Fruit fly (Drosophila melanogaster) whole organism, adult: ENCODE measurements around the gene CG14931.

Experiments used
- CG1620 ChIP-seq: fragments of 200-800 bp; sonication (Bioruptor generic); optimal IDR thresholded peaks from 2 replicates; lab custom pipeline; 2016; ENCODE audit warnings: missing biosample characterization, missing genetic modification characterization
- CG33017 ChIP-seq: fragments of 200-800 bp; sonication (Bioruptor generic); optimal IDR thresholded peaks from 2 replicates; lab custom pipeline; 2018; ENCODE audit warnings: missing biosample characterization, mild to moderate bottlenecking, missing genetic modification characterization, moderate library complexity
- CG5204 ChIP-seq: fragments of 200-800 bp; sonication (Bioruptor generic); optimal IDR thresholded peaks from 2 replicates; lab custom pipeline; 2016; ENCODE audit warnings: missing biosample characterization, missing genetic modification characterization
- Mnt ChIP-seq: fragments of 200-800 bp; sonication (Bioruptor generic); optimal IDR thresholded peaks from 2 replicates; lab custom pipeline; 2016; ENCODE audit warnings: missing biosample characterization, mild to moderate bottlenecking, missing genetic modification characterization
- kay ChIP-seq: fragments of 200-800 bp; sonication (Bioruptor generic); peaks from one replicate; lab custom pipeline; 2016; ENCODE audit warnings: missing biosample characterization, missing genetic modification characterization, borderline replicate concordance
- ovo ChIP-seq: fragments of 200-800 bp; sonication (Bioruptor generic); optimal IDR thresholded peaks from 2 replicates; lab custom pipeline; 2016; ENCODE audit warnings: missing biosample characterization, missing genetic modification characterization

DNA sequence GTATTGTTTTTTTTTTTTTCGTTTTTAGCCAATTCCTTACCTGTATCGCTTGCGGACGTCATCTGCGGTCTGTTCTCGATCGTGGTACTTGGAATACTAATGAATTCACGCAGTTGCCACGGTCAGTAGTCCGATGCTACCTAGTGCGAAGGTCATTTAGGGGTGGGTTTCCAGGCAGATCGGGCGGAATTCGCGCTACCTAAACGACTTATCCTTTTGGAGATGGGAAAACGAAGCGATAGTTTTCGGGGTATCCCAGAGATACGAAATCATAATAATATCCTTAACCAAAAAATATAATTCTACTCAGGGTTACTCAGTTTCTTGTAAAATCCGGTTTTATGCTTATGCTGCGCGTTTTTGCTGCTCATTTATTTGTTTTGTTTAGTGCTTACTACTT is 5.9 kb downstream of the CG14931 start, which contains the start of gene CG14937:
- TF ChIP-seq CG5204 (GFP tag; lab: Kevin White, UChicago): no peak
- no peak for TF ChIP-seq kay (GFP tag; lab: Kevin White, UChicago)
- TF ChIP-seq CG33017 (tag; lab: Kevin White, UChicago): no peak
- TF ChIP-seq CG1620 (GFP tag; lab: Kevin White, UChicago): no peak
- no peak for TF ChIP-seq Mnt (GFP tag; lab: Kevin White, UChicago)
- no peak for TF ChIP-seq ovo
